Worm (Caenorhabditis elegans) whole organism, L4 larva: ENCODE measurements around the gene srj-44.

Source experiments
- F44E2.7 ChIP-seq: fragments of 200-800 bp; sonication (Bioruptor generic); IDR thresholded peaks from 2 replicates; pipeline ENCODE4 v2.1.2; 2022; ENCODE audit warnings: missing genetic modification characterization, missing compliant biosample characterization
- F49E8.2 ChIP-seq: sonication (generic microtip); optimal IDR thresholded peaks from 2 replicates; lab custom pipeline; 2016; ENCODE audit warnings: missing compliant biosample characterization, mild to moderate bottlenecking, missing genetic modification characterization, borderline replicate concordance
- Y5F2A.4 ChIP-seq: fragments of 200-800 bp; sonication (Bioruptor generic); optimal IDR thresholded peaks from 2 replicates; lab custom pipeline; 2018; ENCODE audit warnings: mild to moderate bottlenecking, missing genetic modification characterization, missing compliant biosample characterization
- Y75B8A.6 ChIP-seq: fragments of 200-800 bp; sonication (Bioruptor generic); IDR thresholded peaks from 2 replicates; pipeline ENCODE4 v1.3.6; 2022; ENCODE audit warnings: missing genetic modification reagents, missing genetic modification characterization, missing compliant biosample characterization
- aha-1 ChIP-seq: fragments of 150-350 bp; peaks from one replicate; lab custom pipeline; 2014; ENCODE audit warnings: missing biosample characterization, missing genetic modification characterization
- ceh-62 ChIP-seq: sonication (generic microtip); optimal IDR thresholded peaks from 2 replicates; lab custom pipeline; 2017; ENCODE audit warnings: missing biosample characterization, missing genetic modification characterization
- ctbp-1 ChIP-seq: fragments of 200-800 bp; sonication (Bioruptor generic); IDR thresholded peaks from 2 replicates; pipeline ENCODE4 v1.3.6; 2022; ENCODE audit warnings: missing genetic modification reagents, missing genetic modification characterization, missing compliant biosample characterization
- daf-16 ChIP-seq, 3 experiments: sonication (generic microtip); optimal IDR thresholded peaks; 2 replicates each; lab custom pipeline; 2016 to 2017; ENCODE audit warnings: missing genetic modification characterization in 3 of 3, missing genetic modification reagents in 3 of 3, mild to moderate bottlenecking in 2 of 3, missing compliant biosample characterization in 2 of 3, missing biosample characterization in 1 of 3, moderate library complexity in 1 of 3
- dmd-6 ChIP-seq: fragments of 200-800 bp; sonication (Bioruptor generic); IDR thresholded peaks from 2 replicates; pipeline ENCODE4 v1.3.6; 2022; ENCODE audit warnings: missing genetic modification reagents, missing genetic modification characterization, missing compliant biosample characterization
- dmd-8 ChIP-seq: fragments of 200-800 bp; sonication (Bioruptor generic); IDR thresholded peaks from 2 replicates; pipeline ENCODE4 v1.3.6; 2022; ENCODE audit warnings: missing genetic modification characterization, missing compliant biosample characterization
- duxl-1 ChIP-seq: sonication (generic microtip); optimal IDR thresholded peaks from 2 replicates; lab custom pipeline; 2016; ENCODE audit warnings: mild to moderate bottlenecking, missing genetic modification characterization, moderate library complexity, missing compliant biosample characterization; ENCODE audit not compliant: poor library complexity
- hlh-11 ChIP-seq: fragments of 200-800 bp; sonication (Bioruptor generic); optimal IDR thresholded peaks from 2 replicates; lab custom pipeline; 2018; ENCODE audit warnings: mild to moderate bottlenecking, missing genetic modification characterization, missing compliant biosample characterization
- lin-1 ChIP-seq: fragments of 200-800 bp; sonication (Bioruptor generic); IDR thresholded peaks from 2 replicates; pipeline ENCODE4 v1.3.6; 2022; ENCODE audit warnings: missing genetic modification reagents, missing genetic modification characterization, missing compliant biosample characterization
- lin-13 ChIP-seq: fragments of 150-350 bp; optimal IDR thresholded peaks from 2 replicates; lab custom pipeline; 2014; ENCODE audit warnings: missing biosample characterization, missing genetic modification reagents, missing genetic modification characterization
- lin-15B ChIP-seq: fragments of 150-350 bp; sonication (generic microtip); optimal IDR thresholded peaks from 3 replicates; lab custom pipeline; 2014; ENCODE audit warnings: missing biosample characterization, missing genetic modification characterization
- madf-9 ChIP-seq: fragments of 200-800 bp; sonication (Bioruptor generic); conservative IDR thresholded peaks from 2 replicates; pipeline ENCODE4 v1.3.6; 2022; ENCODE audit warnings: missing genetic modification reagents, missing genetic modification characterization, missing compliant biosample characterization
- mdl-1 ChIP-seq, 2 experiments: fragments of 150-350 bp in 1 of 2; sonication (generic microtip) in 1 of 2; optimal IDR thresholded peaks; 2 replicates each; lab custom pipeline; 2014 to 2017; ENCODE audit warnings: missing biosample characterization in 2 of 2, missing genetic modification characterization in 2 of 2
- mdt-29 ChIP-seq: fragments of 200-800 bp; sonication (Bioruptor generic); IDR thresholded peaks from 2 replicates; pipeline ENCODE4 v1.3.6; 2022; ENCODE audit warnings: missing genetic modification reagents, missing genetic modification characterization, missing compliant biosample characterization
- nhr-102 ChIP-seq: sonication (generic microtip); optimal IDR thresholded peaks from 2 replicates; lab custom pipeline; 2016; ENCODE audit warnings: mild to moderate bottlenecking, missing genetic modification characterization, moderate library complexity, missing compliant biosample characterization
- nhr-11 ChIP-seq: fragments of 150-350 bp; optimal IDR thresholded peaks from 2 replicates; lab custom pipeline; 2014; ENCODE audit warnings: missing biosample characterization, missing genetic modification characterization
- nhr-28 ChIP-seq: fragments of 150-350 bp; optimal IDR thresholded peaks from 2 replicates; lab custom pipeline; 2014; ENCODE audit warnings: missing biosample characterization, missing genetic modification characterization
- nhr-6 ChIP-seq: fragments of 150-350 bp; optimal IDR thresholded peaks from 2 replicates; lab custom pipeline; 2014; ENCODE audit warnings: missing biosample characterization, missing genetic modification characterization
- php-3 ChIP-seq: fragments of 200-800 bp; sonication (Bioruptor generic); IDR thresholded peaks from 2 replicates; pipeline ENCODE4 v1.3.6; 2022; ENCODE audit warnings: missing genetic modification reagents, missing genetic modification characterization, missing compliant biosample characterization
- pqm-1 ChIP-seq: sonication (generic microtip); optimal IDR thresholded peaks from 2 replicates; lab custom pipeline; 2017; ENCODE audit warnings: missing biosample characterization, missing genetic modification characterization
- saeg-2 ChIP-seq: fragments of 200-800 bp; sonication (Bioruptor generic); IDR thresholded peaks from 2 replicates; pipeline ENCODE4 v1.3.6; 2022; ENCODE audit warnings: missing genetic modification reagents, missing genetic modification characterization, missing compliant biosample characterization
- set-16 ChIP-seq: fragments of 200-800 bp; sonication (Bioruptor generic); IDR thresholded peaks from 2 replicates; pipeline ENCODE4 v1.3.6; 2022; ENCODE audit warnings: missing genetic modification reagents, missing genetic modification characterization, missing compliant biosample characterization
- spr-1 ChIP-seq: sonication (generic microtip); optimal IDR thresholded peaks from 2 replicates; lab custom pipeline; 2016; ENCODE audit warnings: mild to moderate bottlenecking, missing genetic modification characterization, missing compliant biosample characterization
- unc-39 ChIP-seq: sonication (generic microtip); optimal IDR thresholded peaks from 2 replicates; lab custom pipeline; 2017; ENCODE audit warnings: missing biosample characterization, missing genetic modification characterization
- unc-62 ChIP-seq, 3 experiments: fragments of 150-350 bp in 1 of 3; sonication (generic microtip); optimal IDR thresholded peaks in 2 of 3; peaks in 1 of 3; 1 replicate in 1 of 3; 2 replicates in 2 of 3; lab custom pipeline; 2014 to 2017; ENCODE audit warnings: missing biosample characterization in 3 of 3, missing genetic modification characterization in 3 of 3, missing genetic modification reagents in 3 of 3, missing genotype in 1 of 3

Gene srj-44

ce11 chrV:2813856-2814255 lies 31.8 kb downstream of the srj-44 start, which contains the start of gene F54E2.9:
Gene F54E2.9, minus strand, starts transcription at chrV:2813987.
- TF ChIP-seq nhr-102 (tag; lab: Kevin White, UChicago) (no peak), Y75B8A.6 (GFP tag; lab: Robert Waterston, UW) (no peak)

ce11 chrV:2810164-2810563 lies 35.5 kb downstream of the srj-44 start, which contains the start of gene F54E2.1:
Gene F54E2.1, plus strand, starts transcription at chrV:2810398.
- TF ChIP-seq daf-16 (GFP tag; optimal IDR thresholded peaks at IDR 0.05; lab: Kevin White, UChicago), result no peak
- TF ChIP-seq daf-16 (tag; optimal IDR thresholded peaks at IDR 0.05; lab: Kevin White, UChicago), result peak; percentile 66
- TF ChIP-seq pqm-1 (tag; lab: Kevin White, UChicago), result peak; percentile 99
- no peak for TF ChIP-seq spr-1 (tag; lab: Kevin White, UChicago)
- TF ChIP-seq nhr-28, result peak; percentile 69
- TF ChIP-seq nhr-6, result peak; percentile 44
- no peak for TF ChIP-seq Y75B8A.6 (GFP tag; lab: Robert Waterston, UW)
- TF ChIP-seq ceh-62 (tag; lab: Kevin White, UChicago), result no peak
- TF ChIP-seq lin-1 (GFP tag; lab: Robert Waterston, UW), result 0 out of 2 replicates have a peak, but pooled peaks have one; percentile 23
- peak; percentile 23; the same call in 1 of the 2 replicates for TF ChIP-seq php-3 (GFP tag; lab: Robert Waterston, UW)
- peak; percentile 81 for TF ChIP-seq dmd-6 (GFP tag; lab: Robert Waterston, UW)

ce11 chrV:2809443-2809842 lies 36.2 kb downstream of the srj-44 start:
- TF ChIP-seq madf-9, result no peak
- no peak for TF ChIP-seq duxl-1
- TF ChIP-seq nhr-11 (tag; lab: Kevin White, UChicago), result peak; percentile 1
- peak; percentile 9 for TF ChIP-seq hlh-11
- 0 out of 2 replicates have a peak, but pooled peaks have one; percentile 17 for TF ChIP-seq set-16

- TF ChIP-seq saeg-2 (GFP tag; lab: Robert Waterston, UW) (no peak), aha-1 (tag; lab: Kevin White, UChicago) (peak; percentile 78), ctbp-1 (GFP tag; lab: Robert Waterston, UW) (no peak), F49E8.2 (tag; lab: Kevin White, UChicago) (no peak), lin-13 (GFP tag; lab: Kevin White, UChicago) (no peak), mdt-29 (GFP tag; lab: Robert Waterston, UW) (no peak), Y75B8A.6 (GFP tag; lab: Robert Waterston, UW) (no peak)
Observed at ce11 chrV:2807760-2808159, 37.9 kb downstream of the srj-44 start, which contains the start of gene ketn-1. Gene ketn-1, minus strand, starts transcription at chrV:2807860.

- TF ChIP-seq hlh-11, result peak; percentile 11
- TF ChIP-seq set-16, result peak; percentile 48
- TF ChIP-seq mdl-1 (tag; optimal IDR thresholded peaks at IDR 0.05; lab: Kevin White, UChicago), result no peak
- peak in 1 of 2 experiments; percentile 35 for TF ChIP-seq daf-16 (GFP tag; optimal IDR thresholded peaks at IDR 0.05; lab: Kevin White, UChicago)
- TF ChIP-seq daf-16 (tag; optimal IDR thresholded peaks at IDR 0.05; lab: Kevin White, UChicago), result no peak
- no peak for TF ChIP-seq unc-39 (tag; lab: Kevin White, UChicago)
Observed at ce11 chrV:2803258-2803657, 42.4 kb downstream of the srj-44 start.

- TF ChIP-seq daf-16 (GFP tag; optimal IDR thresholded peaks at IDR 0.05; lab: Kevin White, UChicago) (peak in 1 of 2 experiments; percentile 68), daf-16 (tag; optimal IDR thresholded peaks at IDR 0.05; lab: Kevin White, UChicago) (no peak), F44E2.7 (GFP tag; lab: Robert Waterston, UW) (no peak), hlh-11 (peak; percentile 14), ceh-62 (tag; lab: Kevin White, UChicago) (no peak), nhr-11 (tag; lab: Kevin White, UChicago) (no peak), Y5F2A.4 (GFP tag; lab: Kevin White, UChicago) (no peak), lin-15B (tag; lab: Kevin White, UChicago) (no peak), unc-62 (GFP tag; optimal IDR thresholded peaks at IDR 0.05 in 1 of 2; lab: Kevin White, UChicago) (peak in 1 of 2 experiments; percentile 89), unc-62 (tag; optimal IDR thresholded peaks at IDR 0.05; lab: Kevin White, UChicago) (no peak), dmd-8 (GFP tag; lab: Robert Waterston, UW) (no peak)
Observed at ce11 chrV:2801955-2802354, 43.7 kb downstream of the srj-44 start.
